Worm (Caenorhabditis elegans): ENCODE measurements around the gene gcp-2.2.

The gcp-2.2 gene

DNA sequence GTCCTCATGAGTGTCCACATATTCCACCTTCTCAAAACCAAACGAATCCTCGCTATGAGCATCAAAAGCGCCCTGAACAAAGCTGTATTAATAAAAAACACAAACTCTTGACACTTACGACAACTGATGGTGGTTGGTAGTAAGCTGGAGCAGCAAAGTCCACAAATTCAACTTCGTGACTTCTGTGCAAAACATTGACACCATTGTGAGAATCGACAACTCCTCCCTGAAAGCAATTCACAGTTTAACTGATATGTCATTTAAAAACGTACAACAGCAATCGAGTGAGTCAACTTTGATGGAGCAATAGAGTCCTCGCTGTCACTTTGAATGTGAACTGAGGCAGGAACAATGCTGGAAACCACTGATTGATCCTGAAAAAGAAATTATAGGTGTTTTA, 20.1 kb upstream of the gcp-2.2 start:
- TF ChIP-seq lin-13 (tag; optimal IDR thresholded peaks at IDR 0.05) (no peak), lin-32 (GFP tag; optimal IDR thresholded peaks at IDR 0.05) (no peak), sem-2 (GFP tag; optimal IDR thresholded peaks at IDR 0.05) (no peak), ceh-83 (GFP tag; optimal IDR thresholded peaks at IDR 0.05) (no peak), nhr-28 (tag; optimal IDR thresholded peaks at IDR 0.05) (no peak), elt-1 (tag; optimal IDR thresholded peaks at IDR 0.05; ENCODE audit: borderline replicate concordance, insufficient read depth) (no peak), ces-1 (GFP tag; optimal IDR thresholded peaks at IDR 0.05) (no peak), pha-4 (tag; optimal IDR thresholded peaks at IDR 0.05) (no peak), bed-3 (GFP tag; optimal IDR thresholded peaks at IDR 0.05) (no peak)

DNA sequence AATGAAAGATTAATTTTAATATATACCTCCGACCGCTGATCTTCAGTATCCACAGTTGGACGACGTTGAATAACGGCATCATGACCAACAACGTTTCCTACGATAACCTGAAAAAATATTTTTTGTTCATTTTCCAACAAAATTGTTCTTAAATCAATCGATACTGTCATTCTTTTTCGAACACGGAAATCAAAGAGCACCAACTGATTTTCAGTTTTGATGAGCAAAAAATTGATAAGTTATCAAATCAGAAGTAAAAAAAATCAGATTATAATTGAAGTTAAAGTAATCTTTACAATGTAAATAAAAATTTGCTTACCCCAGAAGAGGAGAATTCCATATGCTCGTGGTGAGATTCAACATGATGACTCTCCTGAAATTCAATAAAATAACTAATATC, 19.1 kb upstream of the gcp-2.2 start:
- TF ChIP-seq ceh-39 (tag; optimal IDR thresholded peaks at IDR 0.05) = no peak
- no peak for TF ChIP-seq ceh-83 (GFP tag; optimal IDR thresholded peaks at IDR 0.05)
- no peak for TF ChIP-seq nhr-28 (tag; optimal IDR thresholded peaks at IDR 0.05)

DNA sequence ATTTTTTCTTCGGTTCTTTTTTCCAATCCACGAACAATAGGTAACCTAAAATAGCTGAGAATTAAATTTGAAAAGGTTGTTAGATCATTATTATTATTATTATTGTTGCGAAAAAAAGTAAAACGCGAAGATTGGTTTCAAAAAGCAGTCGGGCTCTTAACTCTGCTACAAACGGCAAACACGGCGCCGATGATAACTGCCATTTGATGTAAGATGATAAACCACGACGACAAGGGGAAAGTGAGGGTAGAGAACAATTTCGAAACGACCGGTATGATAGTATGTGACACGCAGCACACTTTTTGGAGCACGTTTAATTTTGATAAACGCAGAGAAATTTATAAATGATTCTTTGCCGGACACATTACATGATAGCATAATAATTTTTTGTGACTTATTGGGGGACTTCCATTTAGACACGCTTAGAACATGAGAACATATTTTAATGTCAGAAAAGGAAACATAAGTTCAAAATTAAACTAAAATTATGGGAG, 18.5 kb upstream of the gcp-2.2 start, which contains the start of gene hpo-34:
TSS of gene hpo-34 (minus strand) at position 51 of the 494 bp plus-strand sequence.
- TF ChIP-seq tbx-8 (GFP tag; optimal IDR thresholded peaks at IDR 0.05) = no peak
- TF ChIP-seq lin-13 (tag; optimal IDR thresholded peaks at IDR 0.05) = no peak
- TF ChIP-seq lsy-2 (tag; optimal IDR thresholded peaks at IDR 0.05) = no peak
- TF ChIP-seq cnd-1 (tag; optimal IDR thresholded peaks at IDR 0.05) = no peak
- no peak for TF ChIP-seq ceh-43 (GFP tag; optimal IDR thresholded peaks at IDR 0.05)
- TF ChIP-seq ceh-39 (tag; optimal IDR thresholded peaks at IDR 0.05) = no peak
- TF ChIP-seq flh-1 (GFP tag; optimal IDR thresholded peaks at IDR 0.05) = no peak
- no peak for TF ChIP-seq nhr-12 (tag; optimal IDR thresholded peaks at IDR 0.05)
- no peak for TF ChIP-seq pha-4 (tag; optimal IDR thresholded peaks at IDR 0.05)
- no peak for TF ChIP-seq mls-2 (tag; optimal IDR thresholded peaks at IDR 0.05)

DNA sequence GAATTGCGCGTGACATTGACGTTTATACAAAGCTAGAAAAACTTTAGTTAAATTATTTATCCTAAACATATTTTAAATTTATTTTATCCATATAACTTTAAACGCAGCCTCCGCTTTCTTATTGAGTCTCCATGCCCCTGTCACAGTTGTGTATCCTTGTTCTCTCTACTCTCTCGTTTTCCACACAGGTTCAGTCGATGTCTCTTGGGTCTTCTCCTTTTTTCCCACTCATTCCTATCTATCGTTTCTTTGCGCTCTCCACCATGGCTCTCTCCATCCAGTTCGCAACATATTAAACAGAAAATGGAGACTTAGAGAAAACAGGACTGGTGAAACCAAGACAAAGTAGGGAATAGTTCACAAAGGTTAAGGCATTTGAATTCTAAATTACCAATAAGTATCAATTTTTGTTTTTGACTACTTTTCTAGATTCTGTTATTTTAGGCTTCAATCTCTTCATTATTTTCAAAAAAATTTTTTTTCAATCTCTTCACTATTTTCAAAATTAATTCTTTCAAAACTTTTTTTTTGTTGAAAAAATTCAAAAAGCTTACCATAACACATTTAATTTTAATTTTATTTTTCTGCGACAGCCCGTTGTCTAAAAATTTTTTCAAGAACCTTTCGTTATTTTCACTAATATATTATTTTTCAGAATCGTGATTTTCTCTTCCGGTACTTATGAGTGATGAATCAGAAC, 15.3 kb upstream of the gcp-2.2 start, which contains the start of gene sdc-2:
TSS of gene sdc-2 (plus strand) at position 650 of the 700 bp plus-strand sequence.
- peak; percentile 14 for TF ChIP-seq drap-1 (GFP tag; optimal IDR thresholded peaks at IDR 0.05)
- no peak for TF ChIP-seq ces-1 (GFP tag; optimal IDR thresholded peaks at IDR 0.05)
- no peak for TF ChIP-seq mab-5 (tag; optimal IDR thresholded peaks at IDR 0.05)
- TF ChIP-seq ztf-11 (tag; optimal IDR thresholded peaks at IDR 0.05) = no peak
- TF ChIP-seq unc-120 (tag; optimal IDR thresholded peaks at IDR 0.05; ENCODE audit: poor library complexity, severe bottlenecking) = peak; percentile 82
- TF ChIP-seq cnd-1 (tag; optimal IDR thresholded peaks at IDR 0.05) = peak; percentile 26
- TF ChIP-seq unc-62 (GFP tag; optimal IDR thresholded peaks at IDR 0.05) = peak; percentile 43
- peak; percentile 52 for TF ChIP-seq pha-4 (tag; optimal IDR thresholded peaks at IDR 0.05)
- TF ChIP-seq nhr-237 (tag; optimal IDR thresholded peaks at IDR 0.05) = peak; percentile 61
- peak; percentile 75 for TF ChIP-seq hlh-1 (tag; optimal IDR thresholded peaks at IDR 0.05)
- no peak for TF ChIP-seq lin-32 (GFP tag; optimal IDR thresholded peaks at IDR 0.05)
- peak; percentile 70 for TF ChIP-seq mep-1 (tag; optimal IDR thresholded peaks at IDR 0.05)

DNA sequence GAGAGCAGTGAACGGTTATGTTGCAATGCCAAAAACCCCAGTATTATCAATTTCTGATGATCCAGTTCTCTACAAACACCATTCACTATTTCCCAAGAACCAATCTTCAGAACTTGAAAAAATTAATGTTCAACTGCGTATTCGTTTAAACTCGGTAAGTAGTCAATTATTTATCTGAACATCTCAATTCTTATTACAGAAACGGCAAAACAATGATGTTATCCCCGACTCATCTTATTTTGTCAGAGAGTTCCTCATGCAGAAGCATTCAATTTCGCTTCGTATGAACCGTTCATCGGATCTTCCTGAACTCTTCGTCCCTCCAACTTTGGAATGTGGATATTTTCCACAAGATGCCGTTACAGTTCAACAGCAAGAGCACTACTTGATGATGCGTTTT, 13.8 kb upstream of the gcp-2.2 start:
- TF ChIP-seq zip-8 (tag; optimal IDR thresholded peaks at IDR 0.05) (no peak), ces-1 (GFP tag; optimal IDR thresholded peaks at IDR 0.05) (no peak), snpc-4 (tag; optimal IDR thresholded peaks at IDR 0.05) (no peak), unc-39 (tag; optimal IDR thresholded peaks at IDR 0.05) (no peak), nhr-76 (tag; optimal IDR thresholded peaks at IDR 0.05) (no peak), bed-3 (GFP tag; optimal IDR thresholded peaks at IDR 0.05) (no peak)

DNA sequence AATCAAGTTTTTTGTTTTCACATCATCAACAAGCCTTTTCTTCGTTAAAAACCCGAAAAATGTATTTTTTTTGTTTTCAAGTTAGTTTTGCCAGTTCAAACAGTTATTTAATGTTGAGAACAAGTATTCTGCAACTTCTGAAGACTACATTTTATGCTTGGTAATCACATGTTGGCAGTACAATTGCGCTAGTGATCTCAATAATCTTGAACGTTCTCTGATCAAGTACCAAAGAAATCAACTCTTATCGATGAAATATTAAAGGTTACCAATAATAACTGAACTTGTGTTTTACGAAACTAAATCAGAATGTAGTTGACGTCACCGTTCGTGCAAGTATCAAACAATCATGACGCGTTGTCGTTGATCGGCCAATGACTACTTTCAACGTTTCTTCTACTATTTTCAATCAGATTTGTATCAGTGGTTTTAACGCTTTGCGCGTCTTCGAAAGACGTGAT, 3.9 kb upstream of the gcp-2.2 start, which contains the start of gene C35C5.8:
TSS of gene C35C5.8 (plus strand) at position 51 of the 461 bp plus-strand sequence.
- TF ChIP-seq hlh-1 (tag; optimal IDR thresholded peaks at IDR 0.05) = no peak
- TF ChIP-seq zip-8 (tag; optimal IDR thresholded peaks at IDR 0.05) = no peak
- TF ChIP-seq elt-3 (tag; optimal IDR thresholded peaks at IDR 0.05) = no peak
- TF ChIP-seq nhr-237 (tag; optimal IDR thresholded peaks at IDR 0.05) = no peak

Measured in whole organism, mixed stage, embryonic.